Fruit fly (Drosophila melanogaster) whole organism, embryonic: ENCODE data around the gene NT1.

Source experiments
- Atf6 ChIP-seq: fragments of 200-800 bp; sonication (Bioruptor generic); IDR thresholded peaks from 2 replicates; pipeline ENCODE4 v1.3.6; 2022; ENCODE audit warnings: missing biosample characterization, missing genetic modification characterization
- Blimp-1 ChIP-seq: fragments of 200-800 bp; sonication (Bioruptor generic); optimal IDR thresholded peaks from 3 replicates; lab custom pipeline; 2018; ENCODE audit warnings: missing biosample characterization, missing genetic modification characterization, mild to moderate bottlenecking, moderate library complexity, missing genetic modification reagents
- CG10543 ChIP-seq: fragments of 200-800 bp; sonication (Bioruptor generic); optimal IDR thresholded peaks from 3 replicates; lab custom pipeline; 2017; ENCODE audit warnings: missing biosample characterization, mild to moderate bottlenecking, missing genetic modification characterization, moderate library complexity
- CG1832 ChIP-seq: fragments of 200-800 bp; sonication (Bioruptor generic); optimal IDR thresholded peaks from 2 replicates; lab custom pipeline; 2017; ENCODE audit warnings: missing biosample characterization, mild to moderate bottlenecking, missing genetic modification characterization, inconsistent platforms
- CG8388 ChIP-seq: fragments of 200-800 bp; sonication (Bioruptor generic); optimal IDR thresholded peaks from 2 replicates; lab custom pipeline; 2019; ENCODE audit warnings: missing biosample characterization, mild to moderate bottlenecking, missing genetic modification characterization, moderate library complexity
- Dll ChIP-seq: fragments of 200-800 bp; sonication (Bioruptor generic); IDR thresholded peaks from 4 replicates; pipeline ENCODE4 v1.3.6; 2022; ENCODE audit warnings: missing biosample characterization, missing genetic modification characterization; ENCODE audit not compliant: partially characterized antibody
- MTF-1 ChIP-seq: fragments of 200-800 bp; sonication (Bioruptor generic); optimal IDR thresholded peaks from 2 replicates; lab custom pipeline; 2018; ENCODE audit warnings: missing biosample characterization, mild to moderate bottlenecking, missing genetic modification characterization, borderline replicate concordance
- Xbp1 ChIP-seq: fragments of 200-800 bp; sonication (Bioruptor generic); optimal IDR thresholded peaks from 3 replicates; lab custom pipeline; 2016; ENCODE audit warnings: missing biosample characterization, mild to moderate bottlenecking, missing genetic modification characterization
- chm ChIP-seq: fragments of 200-800 bp; sonication (Bioruptor generic); IDR thresholded peaks from 2 replicates; pipeline ENCODE4 v1.3.6; 2022; ENCODE audit warnings: missing biosample characterization, missing genetic modification characterization
- fd102C ChIP-seq: fragments of 200-800 bp; sonication (Bioruptor generic); optimal IDR thresholded peaks from 2 replicates; lab custom pipeline; 2018; ENCODE audit warnings: missing biosample characterization, mild to moderate bottlenecking, missing genetic modification characterization, moderate library complexity
- org-1 ChIP-seq: fragments of 200-800 bp; sonication (Bioruptor generic); optimal IDR thresholded peaks from 2 replicates; lab custom pipeline; 2017; ENCODE audit warnings: missing biosample characterization, missing genetic modification characterization
- sr ChIP-seq: fragments of 200-800 bp; sonication (Bioruptor generic); IDR thresholded peaks from 3 replicates; pipeline ENCODE4 v1.3.6; 2022; ENCODE audit warnings: missing biosample characterization, missing genetic modification characterization

DNA sequence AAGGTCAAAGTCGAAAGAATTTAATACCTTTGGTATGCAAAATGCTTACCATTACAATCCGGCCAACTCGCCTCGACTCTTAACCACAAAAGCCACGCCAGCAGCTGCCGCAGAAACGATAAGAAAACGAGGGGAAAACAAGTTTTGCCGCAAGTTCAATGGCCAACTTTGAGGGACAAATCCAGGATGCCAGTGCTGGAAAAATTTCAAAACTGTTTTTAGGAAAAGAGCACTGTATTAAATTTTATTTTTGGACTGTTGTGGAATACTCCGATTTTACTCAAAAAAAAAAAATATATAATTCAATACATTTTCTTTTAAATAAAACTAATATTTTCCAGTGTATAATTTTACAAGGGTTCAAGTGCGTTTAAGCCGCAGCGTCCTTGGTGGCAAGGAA lies 13.6 kb downstream of the NT1 start:
- TF ChIP-seq org-1 (GFP tag; lab: Kevin White, UChicago) = no peak
- no peak for TF ChIP-seq chm
- no peak for TF ChIP-seq sr (GFP tag; lab: Robert Waterston, UW)
- no peak for TF ChIP-seq Dll (GFP tag; lab: Robert Waterston, UW)
- no peak for TF ChIP-seq fd102C
- TF ChIP-seq MTF-1 (GFP tag; lab: Kevin White, UChicago) = no peak
- TF ChIP-seq Atf6 = no peak
- no peak for TF ChIP-seq CG1832 (GFP tag; lab: Kevin White, UChicago)
- no peak for TF ChIP-seq CG8388 (GFP tag; lab: Kevin White, UChicago)
- no peak for TF ChIP-seq Xbp1 (GFP tag; lab: Kevin White, UChicago)
- TF ChIP-seq Blimp-1 (GFP tag; lab: Kevin White, UChicago) = no peak
- no peak for TF ChIP-seq CG10543
